Worm (Caenorhabditis elegans) whole organism, L4 larva: ENCODE data around the gene srxa-2.

Source experiments
- D1046.2 ChIP-seq: fragments of 200-800 bp; sonication (Bioruptor generic); IDR thresholded peaks from 2 replicates; pipeline ENCODE4 v1.3.6; 2022; ENCODE audit warnings: missing genetic modification characterization, missing compliant biosample characterization
- F37D6.2 ChIP-seq: sonication (generic microtip); optimal IDR thresholded peaks from 2 replicates; lab custom pipeline; 2016; ENCODE audit warnings: mild to moderate bottlenecking, missing genetic modification characterization, missing compliant biosample characterization
- F44E2.7 ChIP-seq: fragments of 200-800 bp; sonication (Bioruptor generic); IDR thresholded peaks from 2 replicates; pipeline ENCODE4 v2.1.2; 2022; ENCODE audit warnings: missing genetic modification characterization, missing compliant biosample characterization
- F49E8.2 ChIP-seq: sonication (generic microtip); optimal IDR thresholded peaks from 2 replicates; lab custom pipeline; 2016; ENCODE audit warnings: missing compliant biosample characterization, mild to moderate bottlenecking, missing genetic modification characterization, borderline replicate concordance
- T20F7.1 ChIP-seq: fragments of 200-800 bp; sonication (Bioruptor generic); optimal IDR thresholded peaks from 2 replicates; lab custom pipeline; 2018; ENCODE audit warnings: mild to moderate bottlenecking, missing genetic modification characterization, missing compliant biosample characterization
- T26A8.4 ChIP-seq: fragments of 200-800 bp; sonication (Bioruptor generic); IDR thresholded peaks from 2 replicates; pipeline ENCODE4 v1.3.6; 2022; ENCODE audit warnings: missing genetic modification characterization, missing compliant biosample characterization
- Y105C5A.15 ChIP-seq: fragments of 200-800 bp; sonication (Bioruptor generic); IDR thresholded peaks from 2 replicates; pipeline ENCODE4 v1.3.6; 2022; ENCODE audit warnings: missing genetic modification characterization, missing compliant biosample characterization
- Y48G9A.11 ChIP-seq: fragments of 200-800 bp; sonication (Bioruptor generic); IDR thresholded peaks from 2 replicates; pipeline ENCODE4 v1.3.6; 2022; ENCODE audit warnings: missing genetic modification reagents, missing genetic modification characterization, missing compliant biosample characterization
- ZK546.5 ChIP-seq, 2 experiments: sonication (generic microtip); optimal IDR thresholded peaks; 2 replicates each; lab custom pipeline; 2017; ENCODE audit warnings: missing biosample characterization in 2 of 2, missing genetic modification characterization in 2 of 2
- aha-1 ChIP-seq: fragments of 150-350 bp; peaks from one replicate; lab custom pipeline; 2014; ENCODE audit warnings: missing biosample characterization, missing genetic modification characterization
- attf-4 ChIP-seq: sonication (generic microtip); optimal IDR thresholded peaks from 3 replicates; lab custom pipeline; 2017; ENCODE audit warnings: missing biosample characterization, missing genetic modification characterization
- ceh-20 ChIP-seq: fragments of 200-800 bp; sonication (Bioruptor generic); IDR thresholded peaks from 2 replicates; pipeline ENCODE4 v1.3.6; 2022; ENCODE audit warnings: missing genetic modification reagents, missing genetic modification characterization, missing compliant biosample characterization
- ceh-28 ChIP-seq: fragments of 150-350 bp; optimal IDR thresholded peaks from 2 replicates; lab custom pipeline; 2014; ENCODE audit warnings: missing biosample characterization, missing genetic modification reagents, missing genetic modification characterization
- ceh-62 ChIP-seq: sonication (generic microtip); optimal IDR thresholded peaks from 2 replicates; lab custom pipeline; 2017; ENCODE audit warnings: missing biosample characterization, missing genetic modification characterization
- daf-16 ChIP-seq, 3 experiments: sonication (generic microtip); optimal IDR thresholded peaks; 2 replicates each; lab custom pipeline; 2016 to 2017; ENCODE audit warnings: missing genetic modification characterization in 3 of 3, missing genetic modification reagents in 3 of 3, mild to moderate bottlenecking in 2 of 3, missing compliant biosample characterization in 2 of 3, missing biosample characterization in 1 of 3, moderate library complexity in 1 of 3
- egl-27 ChIP-seq: sonication (generic microtip); optimal IDR thresholded peaks from 3 replicates; lab custom pipeline; 2017; ENCODE audit warnings: missing biosample characterization, missing genetic modification reagents, missing genetic modification characterization
- fos-1 ChIP-seq: fragments of 150-350 bp; optimal IDR thresholded peaks from 2 replicates; lab custom pipeline; 2014; ENCODE audit warnings: missing biosample characterization, missing genetic modification characterization
- jun-1 ChIP-seq: fragments of 150-350 bp; optimal IDR thresholded peaks from 2 replicates; lab custom pipeline; 2014; ENCODE audit warnings: missing biosample characterization, missing genetic modification reagents, missing genetic modification characterization
- lin-15B ChIP-seq: fragments of 150-350 bp; sonication (generic microtip); optimal IDR thresholded peaks from 3 replicates; lab custom pipeline; 2014; ENCODE audit warnings: missing biosample characterization, missing genetic modification characterization
- lin-29 ChIP-seq: fragments of 200-800 bp; sonication (Bioruptor generic); IDR thresholded peaks from 2 replicates; pipeline ENCODE4 v1.3.6; 2022; ENCODE audit warnings: missing genetic modification reagents, missing genetic modification characterization, missing compliant biosample characterization
- lir-3 ChIP-seq: sonication (generic microtip); optimal IDR thresholded peaks from 2 replicates; lab custom pipeline; 2016; ENCODE audit warnings: mild to moderate bottlenecking, missing genetic modification characterization, missing compliant biosample characterization
- lsy-2 ChIP-seq, 2 experiments: fragments of 150-350 bp in 1 of 2; sonication (generic microtip) in 1 of 2; optimal IDR thresholded peaks; 2 replicates each; lab custom pipeline; 2014 to 2017; ENCODE audit warnings: missing biosample characterization in 2 of 2, missing genetic modification characterization in 2 of 2
- madf-5 ChIP-seq, 2 experiments: fragments of 200-800 bp; sonication (Bioruptor generic); IDR thresholded peaks; 2 replicates each; pipeline ENCODE4 v1.3.6; 2022; ENCODE audit warnings: missing compliant biosample characterization in 2 of 2, missing genetic modification characterization in 2 of 2
- madf-9 ChIP-seq: fragments of 200-800 bp; sonication (Bioruptor generic); conservative IDR thresholded peaks from 2 replicates; pipeline ENCODE4 v1.3.6; 2022; ENCODE audit warnings: missing genetic modification reagents, missing genetic modification characterization, missing compliant biosample characterization
- mdl-1 ChIP-seq, 2 experiments: fragments of 150-350 bp in 1 of 2; sonication (generic microtip) in 1 of 2; optimal IDR thresholded peaks; 2 replicates each; lab custom pipeline; 2014 to 2017; ENCODE audit warnings: missing biosample characterization in 2 of 2, missing genetic modification characterization in 2 of 2
- mdt-29 ChIP-seq: fragments of 200-800 bp; sonication (Bioruptor generic); IDR thresholded peaks from 2 replicates; pipeline ENCODE4 v1.3.6; 2022; ENCODE audit warnings: missing genetic modification reagents, missing genetic modification characterization, missing compliant biosample characterization
- mep-1 ChIP-seq: fragments of 150-350 bp; sonication (generic microtip); optimal IDR thresholded peaks from 3 replicates; lab custom pipeline; 2014; ENCODE audit warnings: missing biosample characterization, missing genetic modification characterization
- mes-2 ChIP-seq: sonication (generic microtip); optimal IDR thresholded peaks from 2 replicates; lab custom pipeline; 2016; ENCODE audit warnings: missing genotype, mild to moderate bottlenecking, missing genetic modification characterization, missing compliant biosample characterization; ENCODE audit not compliant: poor library complexity, severe bottlenecking
- mxl-2 ChIP-seq: fragments of 200-800 bp; sonication (Bioruptor generic); conservative IDR thresholded peaks from 2 replicates; pipeline ENCODE4 v1.3.6; 2022; ENCODE audit warnings: missing genetic modification reagents, missing genetic modification characterization, missing compliant biosample characterization
- nhr-10 ChIP-seq: fragments of 150-350 bp; optimal IDR thresholded peaks from 2 replicates; lab custom pipeline; 2014; ENCODE audit warnings: missing biosample characterization, missing genetic modification characterization
- nhr-102 ChIP-seq: sonication (generic microtip); optimal IDR thresholded peaks from 2 replicates; lab custom pipeline; 2016; ENCODE audit warnings: mild to moderate bottlenecking, missing genetic modification characterization, moderate library complexity, missing compliant biosample characterization
- nhr-11 ChIP-seq: fragments of 150-350 bp; optimal IDR thresholded peaks from 2 replicates; lab custom pipeline; 2014; ENCODE audit warnings: missing biosample characterization, missing genetic modification characterization
- nhr-111 ChIP-seq: fragments of 200-800 bp; sonication (Bioruptor generic); optimal IDR thresholded peaks from 2 replicates; lab custom pipeline; 2018; ENCODE audit warnings: mild to moderate bottlenecking, missing genetic modification characterization, missing compliant biosample characterization
- nhr-237 ChIP-seq: sonication (generic microtip); optimal IDR thresholded peaks from 2 replicates; lab custom pipeline; 2017; ENCODE audit warnings: missing biosample characterization, missing genetic modification characterization
- php-3 ChIP-seq: fragments of 200-800 bp; sonication (Bioruptor generic); IDR thresholded peaks from 2 replicates; pipeline ENCODE4 v1.3.6; 2022; ENCODE audit warnings: missing genetic modification reagents, missing genetic modification characterization, missing compliant biosample characterization
- pqm-1 ChIP-seq: sonication (generic microtip); optimal IDR thresholded peaks from 2 replicates; lab custom pipeline; 2017; ENCODE audit warnings: missing biosample characterization, missing genetic modification characterization
- set-16 ChIP-seq: fragments of 200-800 bp; sonication (Bioruptor generic); IDR thresholded peaks from 2 replicates; pipeline ENCODE4 v1.3.6; 2022; ENCODE audit warnings: missing genetic modification reagents, missing genetic modification characterization, missing compliant biosample characterization
- snpc-1.2 ChIP-seq: fragments of 200-800 bp; sonication (Bioruptor generic); IDR thresholded peaks from 2 replicates; pipeline ENCODE4 v1.3.6; 2022; ENCODE audit warnings: missing genetic modification reagents, missing genetic modification characterization, missing compliant biosample characterization
- spr-1 ChIP-seq: sonication (generic microtip); optimal IDR thresholded peaks from 2 replicates; lab custom pipeline; 2016; ENCODE audit warnings: mild to moderate bottlenecking, missing genetic modification characterization, missing compliant biosample characterization
- spr-3 ChIP-seq: fragments of 200-800 bp; sonication (Bioruptor generic); optimal IDR thresholded peaks from 2 replicates; lab custom pipeline; 2018; ENCODE audit warnings: mild to moderate bottlenecking, missing genetic modification characterization, missing compliant biosample characterization
- tra-1 ChIP-seq: fragments of 200-800 bp; sonication (Bioruptor generic); IDR thresholded peaks from 2 replicates; pipeline ENCODE4 v1.3.6; 2022; ENCODE audit warnings: missing genetic modification reagents, missing genetic modification characterization, missing compliant biosample characterization
- unc-130 ChIP-seq: sonication (generic microtip); optimal IDR thresholded peaks from 2 replicates; lab custom pipeline; 2016; ENCODE audit warnings: missing genetic modification reagents, missing genetic modification characterization, missing compliant biosample characterization
- unc-62 ChIP-seq, 3 experiments: fragments of 150-350 bp in 1 of 3; sonication (generic microtip); optimal IDR thresholded peaks in 2 of 3; peaks in 1 of 3; 1 replicate in 1 of 3; 2 replicates in 2 of 3; lab custom pipeline; 2014 to 2017; ENCODE audit warnings: missing biosample characterization in 3 of 3, missing genetic modification characterization in 3 of 3, missing genetic modification reagents in 3 of 3, missing genotype in 1 of 3
- vab-7 ChIP-seq: fragments of 200-800 bp; sonication (Bioruptor generic); IDR thresholded peaks from 2 replicates; pipeline ENCODE4 v1.3.6; 2022; ENCODE audit warnings: missing genetic modification reagents, missing genetic modification characterization, missing compliant biosample characterization
- zfp-2 ChIP-seq: sonication (generic microtip); optimal IDR thresholded peaks from 2 replicates; lab custom pipeline; 2016; ENCODE audit warnings: mild to moderate bottlenecking, missing genetic modification characterization, missing compliant biosample characterization
- zfp-3 ChIP-seq: fragments of 200-800 bp; sonication (Bioruptor generic); conservative IDR thresholded peaks from 2 replicates; pipeline ENCODE4 v1.3.6; 2022; ENCODE audit warnings: missing genetic modification reagents, missing genetic modification characterization, missing compliant biosample characterization
- zip-11 ChIP-seq: fragments of 200-800 bp; sonication (Bioruptor generic); IDR thresholded peaks from 2 replicates; pipeline ENCODE4 v1.3.6; 2022; ENCODE audit warnings: missing genetic modification characterization, missing compliant biosample characterization

srxa-2 gene

DNA sequence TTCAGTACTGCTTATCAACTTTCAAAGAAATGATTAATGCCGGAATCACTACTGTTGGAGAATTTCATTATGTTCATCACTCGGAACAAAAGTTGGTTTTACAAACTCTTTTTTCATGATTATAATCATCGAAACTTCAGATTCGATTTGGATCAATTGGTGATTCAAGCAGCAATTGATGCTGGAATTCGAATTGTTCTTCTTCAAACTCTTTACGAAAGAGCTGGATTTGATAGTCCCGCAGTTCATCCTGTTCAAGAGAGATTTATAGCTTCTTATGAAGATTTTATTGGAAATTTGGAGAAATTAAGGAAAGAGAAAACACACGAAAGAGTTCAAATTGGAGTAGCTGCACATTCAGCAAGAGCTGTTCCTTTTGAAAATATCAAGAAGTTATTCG lies 28.6 kb downstream of the srxa-2 start:
- TF ChIP-seq aha-1 (tag; lab: Kevin White, UChicago) (peak; percentile 95), madf-5 (GFP tag; IDR thresholded peaks at IDR 0.05; lab: Robert Waterston, UW) (no peak), F37D6.2 (tag; lab: Kevin White, UChicago) (no peak)

DNA sequence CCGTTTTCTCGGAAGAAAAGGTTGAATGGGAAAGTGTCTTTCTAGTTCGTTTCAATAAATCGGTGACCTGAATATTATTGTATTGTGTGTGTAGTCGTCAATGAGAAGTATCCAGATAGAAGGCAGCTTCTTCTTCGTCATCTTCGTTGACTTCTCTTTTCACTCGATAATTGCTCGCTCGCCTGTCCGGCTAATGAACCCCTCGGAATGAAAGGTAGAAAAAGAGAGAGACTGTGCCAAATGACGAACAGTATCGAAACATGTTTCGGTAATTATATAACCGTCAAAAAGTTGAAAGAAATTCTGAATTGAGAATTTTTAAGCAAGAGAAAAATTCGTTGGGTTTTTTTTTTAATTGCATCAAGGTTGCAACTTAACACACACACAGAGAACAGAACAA lies 34.2 kb downstream of the srxa-2 start, which contains the start of gene cutl-17:
cutl-17 (minus strand) TSS at position 101 of the 400 bp plus-strand sequence.
- TF ChIP-seq lir-3 (tag; lab: Kevin White, UChicago) (no peak), spr-1 (no peak), ceh-20 (GFP tag; lab: Robert Waterston, UW) (no peak), unc-62 (GFP tag; optimal IDR thresholded peaks at IDR 0.05 in 1 of 2; lab: Kevin White, UChicago) (peak in 1 of 2 experiments; percentile 84), unc-62 (tag; optimal IDR thresholded peaks at IDR 0.05; lab: Kevin White, UChicago) (no peak), Y105C5A.15 (GFP tag; lab: Robert Waterston, UW) (no peak), nhr-237 (tag; lab: Kevin White, UChicago) (no peak), T26A8.4 (GFP tag; lab: Robert Waterston, UW) (no peak), attf-4 (tag; lab: Kevin White, UChicago) (no peak)
- TF ChIP-seq, all 104 proteins: peak for 1

DNA sequence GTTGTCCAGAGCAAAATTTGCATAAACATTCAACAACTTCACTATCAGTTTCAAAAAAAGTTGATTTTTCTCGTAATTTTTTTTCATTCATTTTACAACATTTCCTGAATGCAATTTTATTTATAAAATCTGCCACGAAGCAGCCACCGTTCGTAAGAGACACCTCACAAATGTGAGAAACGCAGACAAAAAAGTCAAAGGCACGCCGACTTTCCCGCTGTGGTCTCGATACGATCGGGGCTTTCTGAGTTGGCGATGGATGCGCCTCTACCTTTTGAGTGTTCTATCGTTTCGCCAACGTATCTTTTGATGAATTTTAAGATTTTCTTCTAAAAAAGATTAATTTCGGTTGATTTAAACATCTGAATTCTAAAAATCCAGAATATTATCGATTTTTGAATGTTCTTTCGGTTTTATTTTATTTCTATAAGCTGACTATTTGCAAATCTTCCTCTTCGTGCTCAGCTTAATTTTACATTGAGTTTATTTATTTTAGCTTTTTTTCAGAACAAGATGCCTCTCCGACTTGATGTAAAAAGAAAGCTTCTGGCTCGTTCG lies 36.1 kb downstream of the srxa-2 start, which contains the start of gene copb-2:
copb-2 (plus strand) TSS at position 508 of the 558 bp plus-strand sequence.
- TF ChIP-seq mdt-29 (GFP tag; lab: Robert Waterston, UW) = no peak
- TF ChIP-seq lin-29 (GFP tag; lab: Robert Waterston, UW) = no peak
- no peak for TF ChIP-seq lsy-2 (tag; optimal IDR thresholded peaks at IDR 0.05; lab: Kevin White, UChicago)
- TF ChIP-seq php-3 = no peak
- TF ChIP-seq ZK546.5 (tag; optimal IDR thresholded peaks at IDR 0.05; lab: Kevin White, UChicago) = no peak
- TF ChIP-seq jun-1 = no peak
- TF ChIP-seq ceh-28 (tag; lab: Kevin White, UChicago) = no peak
- TF ChIP-seq vab-7 (GFP tag; lab: Robert Waterston, UW) = no peak
- TF ChIP-seq ceh-62 (tag; lab: Kevin White, UChicago) = no peak
- no peak for TF ChIP-seq nhr-10
- no peak for TF ChIP-seq D1046.2
- no peak for TF ChIP-seq mxl-2
- no peak for TF ChIP-seq madf-9 (GFP tag; lab: Robert Waterston, UW)
- no peak for TF ChIP-seq nhr-11
- no peak for TF ChIP-seq F44E2.7 (GFP tag; lab: Robert Waterston, UW)
- no peak for TF ChIP-seq tra-1 (GFP tag; lab: Robert Waterston, UW)
- TF ChIP-seq unc-130 = no peak
- TF ChIP-seq set-16 (GFP tag; lab: Robert Waterston, UW) = no peak
- TF ChIP-seq pqm-1 (tag; lab: Kevin White, UChicago) = no peak
- TF ChIP-seq lin-15B (tag; lab: Kevin White, UChicago) = no peak
- TF ChIP-seq fos-1 = no peak
- no peak for TF ChIP-seq daf-16 (GFP tag; optimal IDR thresholded peaks at IDR 0.05; lab: Kevin White, UChicago)
- TF ChIP-seq daf-16 (tag; optimal IDR thresholded peaks at IDR 0.05; lab: Kevin White, UChicago) = peak; percentile 34
- TF ChIP-seq F49E8.2 (tag; lab: Kevin White, UChicago) = no peak
- no peak for TF ChIP-seq nhr-111 (GFP tag; lab: Kevin White, UChicago)
- no peak for TF ChIP-seq zip-11 (GFP tag; lab: Robert Waterston, UW)
- no peak for TF ChIP-seq nhr-102
- no peak for TF ChIP-seq mep-1 (tag; lab: Kevin White, UChicago)
- peak; percentile 80 for TF ChIP-seq mes-2 (tag; lab: Kevin White, UChicago)
- TF ChIP-seq madf-5 (GFP tag; IDR thresholded peaks at IDR 0.05; lab: Robert Waterston, UW) = no peak
- no peak for TF ChIP-seq spr-3 (GFP tag; lab: Kevin White, UChicago)
- TF ChIP-seq mdl-1 (tag; optimal IDR thresholded peaks at IDR 0.05; lab: Kevin White, UChicago) = peak in 1 of 2 experiments; percentile 33
- no peak for TF ChIP-seq aha-1 (tag; lab: Kevin White, UChicago)
- no peak for TF ChIP-seq F37D6.2 (tag; lab: Kevin White, UChicago)
- TF ChIP-seq T20F7.1 = peak; percentile 4
- TF ChIP-seq Y48G9A.11 (GFP tag; lab: Robert Waterston, UW) = no peak
- TF ChIP-seq snpc-1.2 (GFP tag; lab: Robert Waterston, UW) = no peak
- TF ChIP-seq zfp-2 (tag; lab: Kevin White, UChicago) = no peak
- TF ChIP-seq zfp-3 (GFP tag; lab: Robert Waterston, UW) = no peak
- TF ChIP-seq egl-27 (tag; lab: Kevin White, UChicago) = no peak
